Fruit fly (Drosophila melanogaster) whole organism, adult: ENCODE results near the gene CG6398.

Experiments
- CG11617 ChIP-seq: fragments of 200-800 bp; sonication (Bioruptor generic); optimal IDR thresholded peaks from 2 replicates; lab custom pipeline; 2017; ENCODE audit warnings: mild to moderate bottlenecking, missing biosample characterization, missing genetic modification reagents, missing genetic modification characterization
- CG12768 ChIP-seq: fragments of 200-800 bp; sonication (Bioruptor generic); optimal IDR thresholded peaks from 2 replicates; lab custom pipeline; 2017; ENCODE audit warnings: missing biosample characterization, missing genetic modification characterization, mild to moderate bottlenecking, moderate library complexity, missing genetic modification reagents
- CG14711 ChIP-seq: fragments of 200-800 bp; sonication (Bioruptor generic); optimal IDR thresholded peaks from 2 replicates; lab custom pipeline; 2018; ENCODE audit warnings: missing biosample characterization, mild to moderate bottlenecking, missing genetic modification characterization, moderate library complexity
- CG1620 ChIP-seq: fragments of 200-800 bp; sonication (Bioruptor generic); optimal IDR thresholded peaks from 2 replicates; lab custom pipeline; 2016; ENCODE audit warnings: missing biosample characterization, missing genetic modification characterization
- CG33017 ChIP-seq: fragments of 200-800 bp; sonication (Bioruptor generic); optimal IDR thresholded peaks from 2 replicates; lab custom pipeline; 2018; ENCODE audit warnings: missing biosample characterization, mild to moderate bottlenecking, missing genetic modification characterization, moderate library complexity
- CG5204 ChIP-seq: fragments of 200-800 bp; sonication (Bioruptor generic); optimal IDR thresholded peaks from 2 replicates; lab custom pipeline; 2016; ENCODE audit warnings: missing biosample characterization, missing genetic modification characterization
- CG7045 ChIP-seq: fragments of 200-800 bp; sonication (Bioruptor generic); optimal IDR thresholded peaks from 2 replicates; lab custom pipeline; 2017; ENCODE audit warnings: missing biosample characterization, mild to moderate bottlenecking, missing genetic modification characterization
- CG7101 ChIP-seq: fragments of 200-800 bp; sonication (Bioruptor generic); optimal IDR thresholded peaks from 2 replicates; lab custom pipeline; 2018; ENCODE audit warnings: missing biosample characterization, mild to moderate bottlenecking, missing genetic modification characterization, moderate library complexity
- Clk ChIP-seq: fragments of 200-800 bp; sonication (Bioruptor generic); optimal IDR thresholded peaks from 2 replicates; lab custom pipeline; 2017; ENCODE audit warnings: missing biosample characterization, missing genetic modification characterization
- Crg-1 ChIP-seq: fragments of 200-800 bp; sonication (Bioruptor generic); optimal IDR thresholded peaks from 2 replicates; lab custom pipeline; 2016; ENCODE audit warnings: missing biosample characterization, missing genetic modification characterization
- Hr96 ChIP-seq: fragments of 200-800 bp; sonication (Bioruptor generic); optimal IDR thresholded peaks from 2 replicates; lab custom pipeline; 2016; ENCODE audit warnings: missing biosample characterization, missing genetic modification characterization
- Mnt ChIP-seq: fragments of 200-800 bp; sonication (Bioruptor generic); optimal IDR thresholded peaks from 2 replicates; lab custom pipeline; 2016; ENCODE audit warnings: missing biosample characterization, mild to moderate bottlenecking, missing genetic modification characterization
- bab1 ChIP-seq: fragments of 200-800 bp; sonication (Bioruptor generic); optimal IDR thresholded peaks from 3 replicates; lab custom pipeline; 2019; ENCODE audit warnings: missing biosample characterization, mild to moderate bottlenecking, missing genetic modification characterization, moderate library complexity
- cic ChIP-seq: fragments of 200-800 bp; sonication (Bioruptor generic); optimal IDR thresholded peaks from 2 replicates; lab custom pipeline; 2017; ENCODE audit warnings: missing biosample characterization, mild to moderate bottlenecking, missing genetic modification characterization, moderate library complexity
- cnc ChIP-seq, 2 experiments: fragments of >200 bp; optimal IDR thresholded peaks; 2 replicates each; lab custom pipeline; 2017
- kay ChIP-seq: fragments of 200-800 bp; sonication (Bioruptor generic); peaks from one replicate; lab custom pipeline; 2016; ENCODE audit warnings: missing biosample characterization, missing genetic modification characterization, borderline replicate concordance
- ovo ChIP-seq: fragments of 200-800 bp; sonication (Bioruptor generic); optimal IDR thresholded peaks from 2 replicates; lab custom pipeline; 2016; ENCODE audit warnings: missing biosample characterization, missing genetic modification characterization
- pad ChIP-seq: fragments of 200-800 bp; sonication (Bioruptor generic); optimal IDR thresholded peaks from 3 replicates; lab custom pipeline; 2017; ENCODE audit warnings: missing biosample characterization, missing genetic modification characterization, mild to moderate bottlenecking, moderate library complexity, missing genetic modification reagents
- tj ChIP-seq: fragments of 200-800 bp; sonication (Bioruptor generic); optimal IDR thresholded peaks from 3 replicates; lab custom pipeline; 2017; ENCODE audit warnings: missing biosample characterization, mild to moderate bottlenecking, missing genetic modification characterization, moderate library complexity
- toe ChIP-seq: fragments of 200-800 bp; sonication (Bioruptor generic); optimal IDR thresholded peaks from 2 replicates; lab custom pipeline; 2016; ENCODE audit warnings: missing biosample characterization, missing genetic modification characterization

CG6398 gene

dm6 chrX:17865103-17865502 is 34.5 kb downstream of the CG6398 start:
- TF ChIP-seq CG12768 (GFP tag; lab: Kevin White, UChicago) (no peak), ovo (GFP tag; lab: Kevin White, UChicago) (no peak), Mnt (GFP tag; lab: Kevin White, UChicago) (no peak), Clk (GFP tag; lab: Kevin White, UChicago) (no peak), CG1620 (GFP tag; lab: Kevin White, UChicago) (no peak), CG5204 (GFP tag; lab: Kevin White, UChicago) (no peak), toe (GFP tag; lab: Kevin White, UChicago) (no peak), CG7045 (GFP tag; lab: Kevin White, UChicago) (no peak), bab1 (GFP tag; lab: Kevin White, UChicago) (no peak), cic (GFP tag; lab: Kevin White, UChicago) (no peak), CG11617 (GFP tag; lab: Kevin White, UChicago) (no peak), kay (GFP tag; lab: Kevin White, UChicago) (no peak), CG14711 (tag; lab: Kevin White, UChicago) (no peak), cnc (optimal IDR thresholded peaks at IDR 0.05; lab: Kevin White, UChicago) (no peak), pad (no peak), Hr96 (GFP tag; lab: Kevin White, UChicago) (no peak), CG33017 (tag; lab: Kevin White, UChicago) (no peak), tj (GFP tag; lab: Kevin White, UChicago) (no peak)

DNA sequence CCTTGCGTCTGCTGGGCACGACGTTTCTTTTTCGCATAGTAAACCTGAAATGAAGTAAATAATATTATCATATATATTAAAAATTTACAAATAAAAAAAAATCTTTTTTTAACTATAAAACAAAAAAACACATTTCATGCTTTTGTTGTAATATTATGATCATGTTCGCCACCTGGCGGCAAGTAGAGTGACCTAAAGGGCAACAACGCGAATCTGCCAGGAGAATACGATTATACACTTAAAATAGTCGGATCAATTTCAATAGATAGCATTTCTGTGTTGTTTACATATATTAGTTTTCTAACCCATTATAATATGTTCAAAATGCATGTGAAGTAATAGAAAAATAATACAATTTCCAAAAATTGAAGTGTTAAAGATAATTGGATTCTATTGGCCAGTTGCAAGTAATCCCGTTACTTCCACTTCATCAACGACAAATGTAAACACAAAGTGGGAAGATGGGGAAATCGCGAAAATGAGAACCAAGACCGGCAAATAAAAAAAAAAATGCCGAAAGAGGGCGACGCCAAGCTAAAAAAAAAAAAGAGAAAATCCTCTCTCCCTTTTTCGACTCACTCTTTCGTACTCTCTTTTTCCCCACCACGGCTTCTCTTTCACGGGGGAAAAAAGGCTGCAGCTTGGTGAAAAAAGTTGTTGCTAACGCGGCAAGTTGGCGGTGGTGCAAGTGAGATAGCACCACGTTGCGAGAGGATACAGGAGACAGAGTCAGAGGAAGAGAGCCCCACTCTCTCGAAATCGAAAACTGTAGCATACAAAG is 40.2 kb downstream of the CG6398 start:
- TF ChIP-seq bab1 (GFP tag; lab: Kevin White, UChicago) (no peak), ovo (GFP tag; lab: Kevin White, UChicago) (no peak), cic (GFP tag; lab: Kevin White, UChicago) (no peak), CG12768 (GFP tag; lab: Kevin White, UChicago) (no peak), CG33017 (tag; lab: Kevin White, UChicago) (no peak), pad (no peak), CG11617 (GFP tag; lab: Kevin White, UChicago) (no peak), cnc (optimal IDR thresholded peaks at IDR 0.05; lab: Kevin White, UChicago) (no peak), CG14711 (tag; lab: Kevin White, UChicago) (no peak), CG1620 (GFP tag; lab: Kevin White, UChicago) (no peak), CG7101 (tag; lab: Kevin White, UChicago) (no peak), toe (GFP tag; lab: Kevin White, UChicago) (no peak), kay (GFP tag; lab: Kevin White, UChicago) (no peak), Hr96 (GFP tag; lab: Kevin White, UChicago) (no peak), Mnt (GFP tag; lab: Kevin White, UChicago) (no peak), Clk (GFP tag; lab: Kevin White, UChicago) (no peak), CG5204 (GFP tag; lab: Kevin White, UChicago) (no peak), Crg-1 (GFP tag; lab: Kevin White, UChicago) (no peak), tj (GFP tag; lab: Kevin White, UChicago) (no peak)

DNA sequence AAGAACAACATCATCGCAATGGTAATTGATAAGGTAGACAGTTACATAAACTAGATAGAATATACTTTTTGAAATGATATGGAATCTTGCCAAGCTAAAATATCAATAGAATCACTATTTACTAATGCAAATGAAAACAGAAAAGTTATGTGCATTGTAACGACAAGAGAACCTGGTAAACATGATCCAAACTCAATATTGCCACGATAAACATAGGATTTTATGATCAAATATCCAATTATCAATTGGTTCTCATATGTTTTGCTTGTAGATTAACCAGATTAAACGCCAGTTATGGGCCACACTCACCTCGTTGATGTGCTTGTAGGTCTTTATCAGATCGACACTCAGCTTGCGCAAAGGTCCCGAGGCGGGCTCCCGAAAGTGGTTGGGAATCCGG is 41.7 kb downstream of the CG6398 start:
- no peak for TF ChIP-seq CG11617 (GFP tag; lab: Kevin White, UChicago)
- no peak for TF ChIP-seq toe (GFP tag; lab: Kevin White, UChicago)
- no peak for TF ChIP-seq CG1620 (GFP tag; lab: Kevin White, UChicago)
- TF ChIP-seq Mnt (GFP tag; lab: Kevin White, UChicago), result no peak
- no peak for TF ChIP-seq CG7045 (GFP tag; lab: Kevin White, UChicago)
- TF ChIP-seq Clk (GFP tag; lab: Kevin White, UChicago), result no peak
- TF ChIP-seq CG5204 (GFP tag; lab: Kevin White, UChicago), result no peak
- TF ChIP-seq cic (GFP tag; lab: Kevin White, UChicago), result no peak
- TF ChIP-seq tj (GFP tag; lab: Kevin White, UChicago), result no peak
- TF ChIP-seq Crg-1 (GFP tag; lab: Kevin White, UChicago), result no peak
- no peak for TF ChIP-seq CG7101 (tag; lab: Kevin White, UChicago)
- TF ChIP-seq CG33017 (tag; lab: Kevin White, UChicago), result no peak
- TF ChIP-seq CG14711 (tag; lab: Kevin White, UChicago), result no peak

- TF ChIP-seq toe (GFP tag; lab: Kevin White, UChicago), result no peak
- TF ChIP-seq CG14711 (tag; lab: Kevin White, UChicago), result no peak
- no peak for TF ChIP-seq CG12768 (GFP tag; lab: Kevin White, UChicago)
- TF ChIP-seq tj (GFP tag; lab: Kevin White, UChicago), result no peak
- no peak for TF ChIP-seq CG7101 (tag; lab: Kevin White, UChicago)
- TF ChIP-seq Crg-1 (GFP tag; lab: Kevin White, UChicago), result no peak
- TF ChIP-seq Mnt (GFP tag; lab: Kevin White, UChicago), result no peak
- no peak for TF ChIP-seq Clk (GFP tag; lab: Kevin White, UChicago)
- no peak for TF ChIP-seq pad
- TF ChIP-seq kay (GFP tag; lab: Kevin White, UChicago), result no peak
- no peak for TF ChIP-seq CG1620 (GFP tag; lab: Kevin White, UChicago)
- TF ChIP-seq CG11617 (GFP tag; lab: Kevin White, UChicago), result no peak
- no peak for TF ChIP-seq Hr96 (GFP tag; lab: Kevin White, UChicago)
- TF ChIP-seq CG7045 (GFP tag; lab: Kevin White, UChicago), result no peak
Measured at dm6 chrX:17873329-17873728, 42.7 kb downstream of the CG6398 start.

- TF ChIP-seq CG33017 (tag; lab: Kevin White, UChicago) (no peak), cic (GFP tag; lab: Kevin White, UChicago) (no peak), Mnt (GFP tag; lab: Kevin White, UChicago) (no peak), CG12768 (GFP tag; lab: Kevin White, UChicago) (no peak), cnc (optimal IDR thresholded peaks at IDR 0.05; lab: Kevin White, UChicago) (no peak), CG5204 (GFP tag; lab: Kevin White, UChicago) (no peak), CG7045 (GFP tag; lab: Kevin White, UChicago) (no peak), Crg-1 (GFP tag; lab: Kevin White, UChicago) (no peak), Hr96 (GFP tag; lab: Kevin White, UChicago) (no peak), ovo (GFP tag; lab: Kevin White, UChicago) (no peak), pad (no peak), CG14711 (tag; lab: Kevin White, UChicago) (no peak), CG11617 (GFP tag; lab: Kevin White, UChicago) (no peak), bab1 (GFP tag; lab: Kevin White, UChicago) (no peak), CG1620 (GFP tag; lab: Kevin White, UChicago) (no peak), kay (GFP tag; lab: Kevin White, UChicago) (no peak)
Measured at dm6 chrX:17875014-17875589, 44.5 kb downstream of the CG6398 start.
